Fruit fly (Drosophila melanogaster) whole organism, wandering third instar larva: ENCODE data around the gene CG11878.

Source experiments
- CrebA ChIP-seq: fragments of 200-800 bp; sonication (Bioruptor generic); optimal IDR thresholded peaks from 2 replicates; lab custom pipeline; 2016; ENCODE audit warnings: missing biosample characterization, mild to moderate bottlenecking, missing genetic modification characterization, borderline replicate concordance
- GATAd ChIP-seq: sonication (Bioruptor generic); optimal IDR thresholded peaks from 2 replicates; lab custom pipeline; 2016; ENCODE audit warnings: missing biosample characterization, missing genetic modification characterization
- brk ChIP-seq: fragments of 200-800 bp; sonication (Bioruptor generic); optimal IDR thresholded peaks from 2 replicates; lab custom pipeline; 2016; ENCODE audit warnings: missing biosample characterization, mild to moderate bottlenecking, missing genetic modification characterization
- psq ChIP-seq: fragments of 200-800 bp; sonication (Bioruptor generic); optimal IDR thresholded peaks from 3 replicates; lab custom pipeline; 2017; ENCODE audit warnings: missing biosample characterization, mild to moderate bottlenecking, missing genetic modification characterization, moderate library complexity

dm6 chr3R:25283209-25283670 is 9.6 kb downstream of the CG11878 start, which contains the start of gene CG31300:
- TF ChIP-seq psq (GFP tag; lab: Kevin White, UChicago) (no peak), CrebA (GFP tag; lab: Kevin White, UChicago) (no peak), brk (no peak), GATAd (GFP tag; lab: Kevin White, UChicago) (no peak)
